Fruit fly (Drosophila melanogaster): Measurements from ENCODE around the gene rsh.

rsh gene

dm6 chrX:13089920-13090655 lies 101.7 kb downstream of the rsh start, which contains the start of gene hep:
Gene hep, minus strand, starts transcription at chrX:13090434.
- TF ChIP-seq bab1 (GFP tag; optimal IDR thresholded peaks at IDR 0.05) (peak; percentile 23), tj (GFP tag; optimal IDR thresholded peaks at IDR 0.05) (peak; percentile 21), CG7101 (tag; optimal IDR thresholded peaks at IDR 0.05) (no peak), pad (GFP tag; optimal IDR thresholded peaks at IDR 0.05) (peak; percentile 40), CG5204 (GFP tag; optimal IDR thresholded peaks at IDR 0.05) (no peak), cic (GFP tag; optimal IDR thresholded peaks at IDR 0.05) (peak; percentile 11), Mnt (GFP tag; optimal IDR thresholded peaks at IDR 0.05) (peak; percentile 36), cnc (optimal IDR thresholded peaks at IDR 0.05) (no peak), Crg-1 (GFP tag; optimal IDR thresholded peaks at IDR 0.05) (peak; percentile 4), Clk (GFP tag; optimal IDR thresholded peaks at IDR 0.05) (no peak), toe (GFP tag; optimal IDR thresholded peaks at IDR 0.05) (no peak)

- peak; percentile 31 for TF ChIP-seq kay (GFP tag; ENCODE audit: borderline replicate concordance)
- TF ChIP-seq bab1 (GFP tag; optimal IDR thresholded peaks at IDR 0.05) = peak; percentile 39
- no peak for TF ChIP-seq cnc (optimal IDR thresholded peaks at IDR 0.05)
- TF ChIP-seq toe (GFP tag; optimal IDR thresholded peaks at IDR 0.05) = no peak
Measured at dm6 chrX:13090656-13091261, 102.3 kb downstream of the rsh start, which contains the start of gene lic. Gene lic, plus strand, starts transcription at chrX:13091145.

dm6 chrX:13091859-13092258 lies 103.4 kb downstream of the rsh start:
- TF ChIP-seq cic (GFP tag; optimal IDR thresholded peaks at IDR 0.05) = peak; percentile 96
- no peak for TF ChIP-seq CG7101 (tag; optimal IDR thresholded peaks at IDR 0.05)

- TF ChIP-seq cnc (optimal IDR thresholded peaks at IDR 0.05) (no peak), CG5204 (GFP tag; optimal IDR thresholded peaks at IDR 0.05) (peak; percentile 54), pad (GFP tag; optimal IDR thresholded peaks at IDR 0.05) (peak; percentile 58), cic (GFP tag; optimal IDR thresholded peaks at IDR 0.05) (peak; percentile 42), CG1620 (GFP tag; optimal IDR thresholded peaks at IDR 0.05) (peak; percentile 52), Hr96 (GFP tag; optimal IDR thresholded peaks at IDR 0.05) (peak; percentile 81), CG7101 (tag; optimal IDR thresholded peaks at IDR 0.05) (peak; percentile 83), CG11617 (GFP tag; optimal IDR thresholded peaks at IDR 0.05) (peak; percentile 83), bab1 (GFP tag; optimal IDR thresholded peaks at IDR 0.05) (peak; percentile 85), ovo (GFP tag; optimal IDR thresholded peaks at IDR 0.05) (peak; percentile 25), Mnt (GFP tag; optimal IDR thresholded peaks at IDR 0.05) (peak; percentile 81), CG14711 (tag; optimal IDR thresholded peaks at IDR 0.05) (peak; percentile 77), toe (GFP tag; optimal IDR thresholded peaks at IDR 0.05) (peak; percentile 48), CG12768 (GFP tag; optimal IDR thresholded peaks at IDR 0.05) (peak; percentile 51), Clk (GFP tag; optimal IDR thresholded peaks at IDR 0.05) (peak; percentile 15), tj (GFP tag; optimal IDR thresholded peaks at IDR 0.05) (peak; percentile 55), Crg-1 (GFP tag; optimal IDR thresholded peaks at IDR 0.05) (peak; percentile 84), CG7045 (GFP tag; optimal IDR thresholded peaks at IDR 0.05) (peak; percentile 13), CG33017 (tag; optimal IDR thresholded peaks at IDR 0.05) (peak; percentile 23), kay (GFP tag; ENCODE audit: borderline replicate concordance) (no peak)
Measured at dm6 chrX:13094085-13094764, 105.8 kb downstream of the rsh start, which contains the start of gene CG2200. Gene CG2200, plus strand, starts transcription at chrX:13094299.

dm6 chrX:13099919-13100318 lies 111.5 kb downstream of the rsh start:
- TF ChIP-seq Mnt (GFP tag; optimal IDR thresholded peaks at IDR 0.05) (no peak), cnc (optimal IDR thresholded peaks at IDR 0.05) (no peak), CG14711 (tag; optimal IDR thresholded peaks at IDR 0.05) (peak; percentile 16), CG33017 (tag; optimal IDR thresholded peaks at IDR 0.05) (peak; percentile 22), CG7101 (tag; optimal IDR thresholded peaks at IDR 0.05) (peak; percentile 20)

dm6 chrX:13101817-13102216 lies 113.4 kb downstream of the rsh start:
- TF ChIP-seq Crg-1 (GFP tag; optimal IDR thresholded peaks at IDR 0.05) (no peak), cnc (optimal IDR thresholded peaks at IDR 0.05) (no peak), cic (GFP tag; optimal IDR thresholded peaks at IDR 0.05) (no peak), tj (GFP tag; optimal IDR thresholded peaks at IDR 0.05) (no peak), ovo (GFP tag; optimal IDR thresholded peaks at IDR 0.05) (no peak), pad (GFP tag; optimal IDR thresholded peaks at IDR 0.05) (no peak), Clk (GFP tag; optimal IDR thresholded peaks at IDR 0.05) (no peak), CG7045 (GFP tag; optimal IDR thresholded peaks at IDR 0.05) (no peak), CG12768 (GFP tag; optimal IDR thresholded peaks at IDR 0.05) (no peak), kay (GFP tag; ENCODE audit: borderline replicate concordance) (no peak), CG11617 (GFP tag; optimal IDR thresholded peaks at IDR 0.05) (no peak), CG14711 (tag; optimal IDR thresholded peaks at IDR 0.05) (no peak), bab1 (GFP tag; optimal IDR thresholded peaks at IDR 0.05) (no peak), toe (GFP tag; optimal IDR thresholded peaks at IDR 0.05) (no peak), CG1620 (GFP tag; optimal IDR thresholded peaks at IDR 0.05) (no peak)

Measured in whole organism, adult.